Worm (Caenorhabditis elegans): ENCODE data around the gene F46B6.12.

DNA sequence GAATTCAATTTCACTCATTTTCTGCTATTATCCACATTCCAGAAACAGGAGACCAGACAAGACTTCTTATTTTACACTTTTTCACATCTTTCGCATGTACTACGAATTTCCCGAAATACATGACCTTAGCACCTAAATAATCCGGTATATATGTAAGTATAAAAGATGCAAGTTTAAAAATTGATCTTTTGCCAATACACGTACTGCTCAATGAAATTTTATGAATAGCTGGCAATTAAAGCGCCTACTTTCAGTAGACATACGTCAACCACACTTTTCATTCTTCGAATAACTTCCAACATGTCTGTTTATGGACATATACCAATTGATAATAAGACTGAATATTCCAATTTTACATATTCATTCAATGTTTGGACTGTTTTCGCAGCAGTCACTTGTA lies 27.5 kb upstream of the F46B6.12 start, which contains the start of gene sru-39:
- TF ChIP-seq unc-62 (GFP tag; optimal IDR thresholded peaks at IDR 0.05): no peak
- TF ChIP-seq lin-13 (tag; optimal IDR thresholded peaks at IDR 0.05): no peak
